Worm (Caenorhabditis elegans) whole organism, early embryonic: ENCODE data around the gene C50F4.4.

ENCODE experiments used
- B0310.2 ChIP-seq: sonication (generic microtip); optimal IDR thresholded peaks from 2 replicates; lab custom pipeline; 2016; ENCODE audit warnings: mild to moderate bottlenecking, missing genetic modification characterization, missing compliant biosample characterization
- aly-1 ChIP-seq: sonication (generic microtip); optimal IDR thresholded peaks from 2 replicates; lab custom pipeline; 2016; ENCODE audit warnings: missing genetic modification characterization, missing compliant biosample characterization
- ama-1 ChIP-seq: fragments of 150-350 bp; optimal IDR thresholded peaks from 2 replicates; lab custom pipeline; 2014
- ceh-13 ChIP-seq: fragments of 200-800 bp; sonication (Bioruptor generic); optimal IDR thresholded peaks from 2 replicates; lab custom pipeline; 2018; ENCODE audit warnings: mild to moderate bottlenecking, missing genetic modification characterization, missing compliant biosample characterization
- ceh-36 ChIP-seq: sonication (generic microtip); optimal IDR thresholded peaks from 2 replicates; lab custom pipeline; 2016; ENCODE audit warnings: missing genetic modification characterization, inconsistent platforms, missing compliant biosample characterization
- ets-7 ChIP-seq: sonication (generic microtip); optimal IDR thresholded peaks from 2 replicates; lab custom pipeline; 2016; ENCODE audit warnings: missing genotype, missing genetic modification characterization, missing compliant biosample characterization
- flt-1 ChIP-seq: fragments of 200-800 bp; sonication (Bioruptor generic); IDR thresholded peaks from 2 replicates; pipeline ENCODE4 v1.3.6; 2022; ENCODE audit warnings: missing genetic modification characterization, missing compliant biosample characterization
- hmbx-1 ChIP-seq: sonication (generic microtip); optimal IDR thresholded peaks from 2 replicates; lab custom pipeline; 2016; ENCODE audit warnings: mild to moderate bottlenecking, missing genetic modification characterization, missing compliant biosample characterization
- hmg-4 ChIP-seq: fragments of 200-800 bp; sonication (Bioruptor generic); optimal IDR thresholded peaks from 2 replicates; lab custom pipeline; 2018; ENCODE audit warnings: mild to moderate bottlenecking, missing genetic modification characterization, missing compliant biosample characterization
- hnd-1 ChIP-seq: sonication (generic microtip); optimal IDR thresholded peaks from 2 replicates; lab custom pipeline; 2016; ENCODE audit warnings: missing genetic modification characterization, missing compliant biosample characterization
- scrt-1 ChIP-seq: fragments of 200-800 bp; sonication (Bioruptor generic); IDR thresholded peaks from 2 replicates; pipeline ENCODE4 v1.3.6; 2022; ENCODE audit warnings: missing genetic modification characterization, missing compliant biosample characterization
- sea-1 ChIP-seq: fragments of 200-800 bp; sonication (Bioruptor generic); conservative IDR thresholded peaks from 2 replicates; pipeline ENCODE4 v1.3.6; 2022; ENCODE audit warnings: missing genetic modification characterization, missing compliant biosample characterization
- tbx-11 ChIP-seq: fragments of 200-800 bp; sonication (Bioruptor generic); IDR thresholded peaks from 2 replicates; pipeline ENCODE4 v1.3.6; 2022; ENCODE audit warnings: missing genetic modification characterization, missing compliant biosample characterization
- tbx-37 ChIP-seq: fragments of 200-800 bp; sonication (Bioruptor generic); conservative IDR thresholded peaks from 2 replicates; pipeline ENCODE4 v1.3.6; 2022; ENCODE audit warnings: missing genetic modification reagents, missing genetic modification characterization, missing compliant biosample characterization

- TF ChIP-seq ama-1 (no peak), ceh-36 (tag; lab: Kevin White, UChicago) (no peak), tbx-11 (GFP tag; lab: Robert Waterston, UW) (no peak), hnd-1 (no peak), B0310.2 (tag; lab: Kevin White, UChicago) (no peak), sea-1 (GFP tag; lab: Robert Waterston, UW) (no peak), aly-1 (no peak), scrt-1 (GFP tag; lab: Robert Waterston, UW) (no peak), hmg-4 (GFP tag; lab: Kevin White, UChicago) (no peak), ets-7 (tag; lab: Kevin White, UChicago) (no peak), tbx-37 (GFP tag; lab: Robert Waterston, UW) (no peak), flt-1 (GFP tag; lab: Robert Waterston, UW) (no peak), ceh-13 (GFP tag; lab: Kevin White, UChicago) (no peak), hmbx-1 (tag; lab: Kevin White, UChicago) (no peak)
Measured at ce11 chrV:9527337-9527736, 9.2 kb upstream of the C50F4.4 start.
